Fruit fly (Drosophila melanogaster): ENCODE measurements around the gene oc.

Gene oc

dm6 chrX:8676631-8677224, 26.2 kb upstream of the oc start, which contains the start of gene Rubicon (continued):
- TF ChIP-seq ac (GFP tag; optimal IDR thresholded peaks at IDR 0.05): no peak
- peak; percentile 79 for TF ChIP-seq Dbx (GFP tag; IDR thresholded peaks at IDR 0.05)
- TF ChIP-seq BEAF-32 (GFP tag; optimal IDR thresholded peaks at IDR 0.05): peak; percentile 90
- TF ChIP-seq CG31224 (GFP tag; IDR thresholded peaks at IDR 0.05): no peak
- TF ChIP-seq CG13775 (GFP tag; optimal IDR thresholded peaks at IDR 0.05): peak; percentile 12
- no peak for TF ChIP-seq run (tag; optimal IDR thresholded peaks at IDR 0.05)
- peak; percentile 35 to 44 for TF ChIP-seq dpn (GFP tag; optimal IDR thresholded peaks at IDR 0.05)
- TF ChIP-seq ewg (GFP tag; optimal IDR thresholded peaks at IDR 0.05): peak; percentile 31
- TF ChIP-seq Pdp1 (GFP tag; optimal IDR thresholded peaks at IDR 0.05): peak in 1 of 2 experiments; percentile 61
- TF ChIP-seq ci (GFP tag; IDR thresholded peaks at IDR 0.05): peak; percentile 81
- peak; percentile 38 for TF ChIP-seq Ptx1 (GFP tag; IDR thresholded peaks at IDR 0.05)
- no peak for TF ChIP-seq CG6654 (GFP tag; optimal IDR thresholded peaks at IDR 0.05)
- TF ChIP-seq CG1792 (GFP tag; optimal IDR thresholded peaks at IDR 0.05): no peak
- TF ChIP-seq Oaz (GFP tag; IDR thresholded peaks at IDR 0.05): no peak
- TF ChIP-seq Myb (GFP tag; optimal IDR thresholded peaks at IDR 0.05): peak; percentile 66
- TF ChIP-seq YL-1 (GFP tag; optimal IDR thresholded peaks at IDR 0.05): peak; percentile 54
- TF ChIP-seq CG10565 (GFP tag; optimal IDR thresholded peaks at IDR 0.05): no peak
- 0 out of 3 replicates have a peak, but pooled peaks have one; percentile 58 for TF ChIP-seq CG2199 (GFP tag; IDR thresholded peaks at IDR 0.05)
- 0 out of 2 replicates have a peak, but pooled peaks have one; percentile 30 for TF ChIP-seq HLH3B (GFP tag; IDR thresholded peaks at IDR 0.05)
- peak; percentile 51 for TF ChIP-seq cg (GFP tag; optimal IDR thresholded peaks at IDR 0.05)
- TF ChIP-seq Lhr (GFP tag; optimal IDR thresholded peaks at IDR 0.05): peak; percentile 89
- TF ChIP-seq sens (GFP tag): peak; percentile 76
- no peak for TF ChIP-seq Doc2 (GFP tag; IDR thresholded peaks at IDR 0.05)
- peak; percentile 37 for TF ChIP-seq phol (tag; optimal IDR thresholded peaks at IDR 0.05)
- TF ChIP-seq hb (GFP tag; IDR thresholded peaks at IDR 0.05; ENCODE audit: partially characterized antibody): peak; percentile 87
- TF ChIP-seq mld (GFP tag; IDR thresholded peaks at IDR 0.05; ENCODE audit: partially characterized antibody): peak; percentile 48; the same call in 2 of the 3 replicates
- peak; percentile 82 for TF ChIP-seq CG12659 (GFP tag; optimal IDR thresholded peaks at IDR 0.05)
- no peak for TF ChIP-seq psq (GFP tag; optimal IDR thresholded peaks at IDR 0.05)
- peak; percentile 16 for TF ChIP-seq hkb (optimal IDR thresholded peaks at IDR 0.05)
- TF ChIP-seq hkb (GFP tag; IDR thresholded peaks at IDR 0.05): peak; percentile 62; the same call in 1 of the 2 replicates
- TF ChIP-seq bbx (GFP tag; IDR thresholded peaks at IDR 0.05; ENCODE audit: partially characterized antibody): peak; percentile 91
- TF ChIP-seq CG17802 (tag; optimal IDR thresholded peaks at IDR 0.05): peak; percentile 37
- TF ChIP-seq TFAM (GFP tag; optimal IDR thresholded peaks at IDR 0.05): no peak
- peak; percentile 84 for TF ChIP-seq sna (GFP tag; IDR thresholded peaks at IDR 0.05; ENCODE audit: partially characterized antibody)
- TF ChIP-seq tin (GFP tag; optimal IDR thresholded peaks at IDR 0.05): peak; percentile 22
- no peak for TF ChIP-seq seq (GFP tag; IDR thresholded peaks at IDR 0.05)
- TF ChIP-seq CG2678 (tag; optimal IDR thresholded peaks at IDR 0.05): peak; percentile 8
- no peak for TF ChIP-seq CG31441 (GFP tag; IDR thresholded peaks at IDR 0.05)
- no peak for TF ChIP-seq jumu (GFP tag; optimal IDR thresholded peaks at IDR 0.05)
- peak; percentile 20 for TF ChIP-seq ind (GFP tag; optimal IDR thresholded peaks at IDR 0.05)
- no peak; the same call in 1 of the 2 replicates for TF ChIP-seq ranshi (GFP tag; IDR thresholded peaks at IDR 0.05)
- TF ChIP-seq ken (GFP tag; IDR thresholded peaks at IDR 0.05): peak; percentile 65; the same call in 2 of the 3 replicates
- TF ChIP-seq CG30403 (GFP tag; optimal IDR thresholded peaks at IDR 0.05): no peak
- no peak for TF ChIP-seq Tbp (GFP tag; optimal IDR thresholded peaks at IDR 0.05)
- TF ChIP-seq CG33557 (GFP tag; optimal IDR thresholded peaks at IDR 0.05): peak; percentile 28
- TF ChIP-seq Dp (GFP tag; optimal IDR thresholded peaks at IDR 0.05): peak; percentile 58
- no peak for TF ChIP-seq CG6813 (GFP tag; optimal IDR thresholded peaks at IDR 0.05)
- TF ChIP-seq CG6254 (GFP tag; optimal IDR thresholded peaks at IDR 0.05): no peak
- TF ChIP-seq slbo (GFP tag; IDR thresholded peaks at IDR 0.05): peak; percentile 52
- TF ChIP-seq Ada2b (GFP tag; IDR thresholded peaks at IDR 0.05): no peak
